Fruit fly (Drosophila melanogaster) ovary, adult (tissue): ENCODE results near the gene Eip63F-1.
A peak's percentile ranks its signal among the peaks of the same experiment; 100 is the strongest.

Experiments
- CG17801 ChIP-seq: fragments of 200-800 bp; optimal IDR thresholded peaks from 2 replicates; lab custom pipeline; 2019; ENCODE audit warnings: missing biosample characterization, mild to moderate bottlenecking, missing genetic modification characterization, moderate library complexity; ENCODE audit not compliant: partially characterized antibody

Eip63F-1 gene

dm6 chr3L:3928205-3928942, 7.0 kb downstream of the Eip63F-1 start:
- peak; percentile 79 for TF ChIP-seq CG17801 (GFP tag; lab: Kevin White, UChicago)

dm6 chr3L:3927462-3927861, 8.0 kb downstream of the Eip63F-1 start:
- TF ChIP-seq CG17801 (GFP tag; lab: Kevin White, UChicago) = no peak

dm6 chr3L:3926191-3926765, 9.1 kb downstream of the Eip63F-1 start:
- TF ChIP-seq CG17801 (GFP tag; lab: Kevin White, UChicago) = no peak

dm6 chr3L:3925487-3925886, 9.9 kb downstream of the Eip63F-1 start:
- TF ChIP-seq CG17801 (GFP tag; lab: Kevin White, UChicago) = no peak

dm6 chr3L:3923631-3924274, 11.7 kb downstream of the Eip63F-1 start:
- TF ChIP-seq CG17801 (GFP tag; lab: Kevin White, UChicago) = no peak

- TF ChIP-seq CG17801 (GFP tag; lab: Kevin White, UChicago) = no peak
Observed at dm6 chr3L:3912134-3912533, 23.3 kb downstream of the Eip63F-1 start.

- no peak for TF ChIP-seq CG17801 (GFP tag; lab: Kevin White, UChicago)
Observed at dm6 chr3L:3909831-3910230, 25.6 kb downstream of the Eip63F-1 start, which contains the start of gene mge. Gene mge, minus strand, starts transcription at chr3L:3909931.

- TF ChIP-seq CG17801 (GFP tag; lab: Kevin White, UChicago) = no peak
Observed at dm6 chr3L:3908838-3909810, 26.3 kb downstream of the Eip63F-1 start.

- TF ChIP-seq CG17801 (GFP tag; lab: Kevin White, UChicago) = peak; percentile 52
Observed at dm6 chr3L:3905111-3905510, 30.3 kb downstream of the Eip63F-1 start, which contains the start of gene ida. Gene ida, plus strand, starts transcription at chr3L:3905344.

dm6 chr3L:3903301-3903700, 32.1 kb downstream of the Eip63F-1 start, which contains the start of gene Sc2:
Gene Sc2, plus strand, starts transcription at chr3L:3903492.
- TF ChIP-seq CG17801 (GFP tag; lab: Kevin White, UChicago) = no peak

- peak; percentile 44 for TF ChIP-seq CG17801 (GFP tag; lab: Kevin White, UChicago)
Observed at dm6 chr3L:3902491-3903198, 32.8 kb downstream of the Eip63F-1 start, which contains the start of gene Ubi-p63E. Gene Ubi-p63E, minus strand, starts transcription at chr3L:3903184.

dm6 chr3L:3901865-3902490, 33.4 kb downstream of the Eip63F-1 start:
- peak; percentile 56 for TF ChIP-seq CG17801 (GFP tag; lab: Kevin White, UChicago)

dm6 chr3L:3898978-3899377, 36.4 kb downstream of the Eip63F-1 start, which contains the start of gene Ccz1:
Gene Ccz1, minus strand, starts transcription at chr3L:3899156.
- TF ChIP-seq CG17801 (GFP tag; lab: Kevin White, UChicago) = no peak
